Worm (Caenorhabditis elegans) whole organism, late embryonic: ENCODE results near the gene dph-5.

ENCODE experiments used
- C38D4.7 ChIP-seq: fragments of 200-800 bp; sonication (Bioruptor generic); optimal IDR thresholded peaks from 2 replicates; lab custom pipeline; 2018; ENCODE audit warnings: mild to moderate bottlenecking, missing genetic modification characterization, moderate library complexity, missing compliant biosample characterization
- ceh-18 ChIP-seq: sonication (generic microtip); optimal IDR thresholded peaks from 2 replicates; lab custom pipeline; 2016; ENCODE audit warnings: missing genetic modification characterization, missing compliant biosample characterization
- ceh-19 ChIP-seq: fragments of 200-800 bp; sonication (Bioruptor generic); optimal IDR thresholded peaks from 2 replicates; lab custom pipeline; 2018; ENCODE audit warnings: mild to moderate bottlenecking, missing genetic modification characterization, missing compliant biosample characterization
- ceh-24 ChIP-seq: sonication (generic microtip); optimal IDR thresholded peaks from 2 replicates; lab custom pipeline; 2016; ENCODE audit warnings: mild to moderate bottlenecking, missing genetic modification characterization, missing compliant biosample characterization
- ceh-48 ChIP-seq: sonication (generic microtip); optimal IDR thresholded peaks from 2 replicates; lab custom pipeline; 2016; ENCODE audit warnings: missing genetic modification characterization, inconsistent platforms, missing compliant biosample characterization
- che-1 ChIP-seq: sonication (generic microtip); optimal IDR thresholded peaks from 2 replicates; lab custom pipeline; 2016; ENCODE audit warnings: mild to moderate bottlenecking, missing genetic modification characterization, missing compliant biosample characterization
- dve-1 ChIP-seq: sonication (generic microtip); optimal IDR thresholded peaks from 2 replicates; lab custom pipeline; 2017; ENCODE audit warnings: antibody characterized with exemption, mild to moderate bottlenecking, missing genetic modification characterization, missing compliant biosample characterization
- elt-2 ChIP-seq: sonication (generic microtip); optimal IDR thresholded peaks from 2 replicates; lab custom pipeline; 2016; ENCODE audit warnings: missing genetic modification reagents, missing genetic modification characterization, missing compliant biosample characterization
- elt-4 ChIP-seq: sonication (generic microtip); optimal IDR thresholded peaks from 2 replicates; lab custom pipeline; 2016; ENCODE audit warnings: missing genetic modification characterization, missing compliant biosample characterization
- fax-1 ChIP-seq: sonication (generic microtip); optimal IDR thresholded peaks from 2 replicates; lab custom pipeline; 2016; ENCODE audit warnings: missing genotype, missing genetic modification characterization, missing compliant biosample characterization
- hlh-15 ChIP-seq: sonication (generic microtip); optimal IDR thresholded peaks from 2 replicates; lab custom pipeline; 2016; ENCODE audit warnings: missing genetic modification characterization, missing compliant biosample characterization
- hlh-30 ChIP-seq: sonication (generic microtip); optimal IDR thresholded peaks from 2 replicates; lab custom pipeline; 2017; ENCODE audit warnings: antibody characterized with exemption, missing genetic modification characterization, missing compliant biosample characterization; ENCODE audit not compliant: insufficient read depth
- lim-6 ChIP-seq: sonication (generic microtip); optimal IDR thresholded peaks from 2 replicates; lab custom pipeline; 2016; ENCODE audit warnings: missing genetic modification characterization, missing compliant biosample characterization
- madf-2 ChIP-seq: sonication (generic microtip); optimal IDR thresholded peaks from 2 replicates; lab custom pipeline; 2017; ENCODE audit warnings: missing genetic modification characterization, missing compliant biosample characterization
- nfya-1 ChIP-seq: sonication (generic microtip); optimal IDR thresholded peaks from 2 replicates; lab custom pipeline; 2017; ENCODE audit warnings: missing genetic modification characterization, mild to moderate bottlenecking, missing compliant biosample characterization, antibody characterized with exemption, moderate library complexity
- nhr-11 ChIP-seq: fragments of 150-350 bp; optimal IDR thresholded peaks from 2 replicates; lab custom pipeline; 2014; ENCODE audit warnings: missing biosample characterization, missing genetic modification characterization
- nhr-232 ChIP-seq: sonication (generic microtip); optimal IDR thresholded peaks from 2 replicates; lab custom pipeline; 2016; ENCODE audit warnings: missing genetic modification characterization, missing compliant biosample characterization
- npax-4 ChIP-seq: sonication (generic microtip); optimal IDR thresholded peaks from 2 replicates; lab custom pipeline; 2016; ENCODE audit warnings: missing genetic modification characterization, missing compliant biosample characterization
- odd-2 ChIP-seq: sonication (generic microtip); optimal IDR thresholded peaks from 2 replicates; lab custom pipeline; 2017; ENCODE audit warnings: antibody characterized with exemption, mild to moderate bottlenecking, missing genetic modification characterization, missing compliant biosample characterization
- pag-3 ChIP-seq: sonication (generic microtip); optimal IDR thresholded peaks from 2 replicates; lab custom pipeline; 2016; ENCODE audit warnings: missing compliant biosample characterization, missing genetic modification characterization, borderline replicate concordance
- pat-9 ChIP-seq: fragments of 200-800 bp; sonication (Bioruptor generic); optimal IDR thresholded peaks from 2 replicates; lab custom pipeline; 2018; ENCODE audit warnings: mild to moderate bottlenecking, missing genetic modification characterization, moderate library complexity, missing compliant biosample characterization
- pax-1 ChIP-seq: fragments of 150-350 bp; optimal IDR thresholded peaks from 2 replicates; lab custom pipeline; 2014; ENCODE audit warnings: missing biosample characterization, missing genetic modification characterization
- pha-4 ChIP-seq: fragments of 150-350 bp; optimal IDR thresholded peaks from 2 replicates; lab custom pipeline; 2018; ENCODE audit warnings: missing biosample characterization, missing genetic modification reagents, missing genetic modification characterization
- pros-1 ChIP-seq: fragments of 150-350 bp; optimal IDR thresholded peaks from 2 replicates; lab custom pipeline; 2014; ENCODE audit warnings: missing biosample characterization, missing genetic modification reagents, missing genetic modification characterization
- ref-2 ChIP-seq: sonication (generic microtip); optimal IDR thresholded peaks from 2 replicates; lab custom pipeline; 2016; ENCODE audit warnings: missing genetic modification characterization, missing compliant biosample characterization
- sdc-2 ChIP-seq: sonication (generic microtip); optimal IDR thresholded peaks from 2 replicates; lab custom pipeline; 2016; ENCODE audit warnings: missing genotype, missing genetic modification characterization, missing compliant biosample characterization
- syd-9 ChIP-seq: sonication (generic microtip); optimal IDR thresholded peaks from 2 replicates; lab custom pipeline; 2016; ENCODE audit warnings: mild to moderate bottlenecking, missing genetic modification characterization, moderate library complexity, missing compliant biosample characterization
- unc-42 ChIP-seq: sonication (generic microtip); optimal IDR thresholded peaks from 2 replicates; lab custom pipeline; 2016; ENCODE audit warnings: missing genotype, missing genetic modification characterization, missing compliant biosample characterization
- unc-55 ChIP-seq: sonication (generic microtip); optimal IDR thresholded peaks from 2 replicates; lab custom pipeline; 2017; ENCODE audit warnings: missing biosample characterization, missing genetic modification reagents, missing genetic modification characterization
- ztf-16 ChIP-seq: sonication (generic microtip); optimal IDR thresholded peaks from 2 replicates; lab custom pipeline; 2017; ENCODE audit warnings: missing genetic modification characterization, missing compliant biosample characterization

dph-5 gene

ce11 chrII:11336163-11336562 is 13.8 kb upstream of the dph-5 start:
- TF ChIP-seq hlh-15 (no peak), ceh-24 (no peak)
- TF ChIP-seq, all 69 proteins: peak for 0

- no peak for TF ChIP-seq unc-42 (tag; lab: Kevin White, UChicago)
- no peak for TF ChIP-seq syd-9 (tag; lab: Kevin White, UChicago)
- TF ChIP-seq sdc-2 (tag; lab: Kevin White, UChicago) = no peak
- TF ChIP-seq elt-2 (tag; lab: Kevin White, UChicago) = no peak
- no peak for TF ChIP-seq ztf-16 (tag; lab: Kevin White, UChicago)
- no peak for TF ChIP-seq ref-2 (tag; lab: Kevin White, UChicago)
- TF ChIP-seq npax-4 (tag; lab: Kevin White, UChicago) = no peak
Measured at ce11 chrII:11336640-11337241, 13.3 kb upstream of the dph-5 start.

ce11 chrII:11337497-11338040 is 12.4 kb upstream of the dph-5 start, which contains the start of gene sqt-1:
sqt-1 (minus strand) TSS chrII:11337837.
- TF ChIP-seq lim-6 (tag; lab: Kevin White, UChicago) (no peak), pag-3 (tag; lab: Kevin White, UChicago) (no peak), npax-4 (tag; lab: Kevin White, UChicago) (no peak), pha-4 (tag; lab: Kevin White, UChicago) (no peak), unc-42 (tag; lab: Kevin White, UChicago) (no peak), pat-9 (tag; lab: Kevin White, UChicago) (no peak), pax-1 (tag; lab: Kevin White, UChicago) (no peak), ceh-18 (tag; lab: Kevin White, UChicago) (no peak), elt-4 (tag; lab: Kevin White, UChicago) (no peak), dve-1 (tag; lab: Kevin White, UChicago) (no peak), C38D4.7 (GFP tag; lab: Kevin White, UChicago) (no peak)
- TF ChIP-seq, all 69 proteins: peak for 0

ce11 chrII:11339507-11339906 is 10.5 kb upstream of the dph-5 start, which contains the start of gene rmd-3:
rmd-3 (minus strand) TSS chrII:11339607.
- TF ChIP-seq madf-2 (tag; lab: Kevin White, UChicago) = no peak
- TF ChIP-seq nfya-1 (tag; lab: Kevin White, UChicago) = no peak
- no peak for TF ChIP-seq odd-2

- TF ChIP-seq che-1 (tag; lab: Kevin White, UChicago) = no peak
- TF ChIP-seq nhr-11 = no peak
- peak; percentile 2 for TF ChIP-seq ceh-48
Measured at ce11 chrII:11343300-11343869, 6.6 kb upstream of the dph-5 start, which contains the start of gene lgc-20. lgc-20 (minus strand) TSS chrII:11343610.

- TF ChIP-seq fax-1 (tag; lab: Kevin White, UChicago) = no peak
- TF ChIP-seq hlh-30 (tag; lab: Kevin White, UChicago) = no peak
- TF ChIP-seq pag-3 (tag; lab: Kevin White, UChicago) = no peak
- TF ChIP-seq nhr-232 (tag; lab: Kevin White, UChicago) = no peak
- TF ChIP-seq ceh-19 (GFP tag; lab: Kevin White, UChicago) = no peak
- TF ChIP-seq pros-1 (tag; lab: Kevin White, UChicago) = no peak
- TF ChIP-seq npax-4 (tag; lab: Kevin White, UChicago) = no peak
- TF ChIP-seq unc-55 (GFP tag; lab: Kevin White, UChicago) = no peak
Measured at ce11 chrII:11344554-11344953, 5.4 kb upstream of the dph-5 start.
